Worm (Caenorhabditis elegans) whole organism, L2 larva: ENCODE results near the gene lgc-33.

Experiments used
- Y55F3AM.14 ChIP-seq: fragments of 200-800 bp; sonication (Bioruptor generic); optimal IDR thresholded peaks from 2 replicates; lab custom pipeline; 2018; ENCODE audit warnings: mild to moderate bottlenecking, missing genetic modification characterization, missing compliant biosample characterization
- aly-2 ChIP-seq: fragments of 150-350 bp; optimal IDR thresholded peaks from 2 replicates; lab custom pipeline; 2014; ENCODE audit warnings: missing biosample characterization, missing genetic modification characterization
- ceh-82 ChIP-seq: fragments of 150-350 bp; optimal IDR thresholded peaks from 2 replicates; lab custom pipeline; 2014; ENCODE audit warnings: missing biosample characterization, missing genetic modification characterization
- egl-27 ChIP-seq: sonication (generic microtip); optimal IDR thresholded peaks from 3 replicates; lab custom pipeline; 2017; ENCODE audit warnings: missing biosample characterization, missing genetic modification reagents, missing genetic modification characterization
- nhr-12 ChIP-seq: fragments of 150-350 bp; optimal IDR thresholded peaks from 2 replicates; lab custom pipeline; 2014; ENCODE audit warnings: missing biosample characterization, missing genetic modification characterization
- nhr-237 ChIP-seq: fragments of 150-350 bp; optimal IDR thresholded peaks from 2 replicates; lab custom pipeline; 2014; ENCODE audit warnings: missing biosample characterization, missing genetic modification characterization
- nhr-6 ChIP-seq: fragments of 150-350 bp; optimal IDR thresholded peaks from 2 replicates; lab custom pipeline; 2014; ENCODE audit warnings: missing biosample characterization, missing genetic modification characterization
- nhr-77 ChIP-seq: fragments of 150-350 bp; optimal IDR thresholded peaks from 2 replicates; lab custom pipeline; 2014; ENCODE audit warnings: missing biosample characterization, missing genetic modification characterization
- unc-39 ChIP-seq: fragments of 150-350 bp; optimal IDR thresholded peaks from 2 replicates; lab custom pipeline; 2014; ENCODE audit warnings: missing biosample characterization, missing genetic modification characterization
- unc-62 ChIP-seq: fragments of 150-350 bp; optimal IDR thresholded peaks from 2 replicates; lab custom pipeline; 2014; ENCODE audit warnings: missing biosample characterization, missing genetic modification reagents, missing genetic modification characterization

ce11 chrIV:807027-807516, 38.2 kb upstream of the lgc-33 start, which contains the start of gene Y55F3BL.6:
- TF ChIP-seq nhr-6 (tag; lab: Kevin White, UChicago) (no peak), nhr-77 (tag; lab: Kevin White, UChicago) (no peak), unc-39 (tag; lab: Kevin White, UChicago) (no peak), egl-27 (tag; lab: Kevin White, UChicago) (no peak), unc-62 (GFP tag; lab: Kevin White, UChicago) (no peak), nhr-12 (no peak), Y55F3AM.14 (GFP tag; lab: Kevin White, UChicago) (no peak), aly-2 (tag; lab: Kevin White, UChicago) (no peak), nhr-237 (tag; lab: Kevin White, UChicago) (no peak), ceh-82 (tag; lab: Kevin White, UChicago) (no peak)
